Worm (Caenorhabditis elegans): ENCODE measurements around the gene clpr-2.

clpr-2 gene

ce11 chrII:1293157-1293556, 34.4 kb downstream of the clpr-2 start, which contains the start of gene srz-64:
Gene srz-64, minus strand, starts transcription at chrII:1293257.
- TF ChIP-seq pes-1 (GFP tag; IDR thresholded peaks at IDR 0.05): no peak
- no peak for TF ChIP-seq ceh-36 (tag; optimal IDR thresholded peaks at IDR 0.05)
- no peak for TF ChIP-seq tbx-37 (GFP tag; conservative IDR thresholded peaks at IDR 0.05)
- TF ChIP-seq ets-7 (tag; optimal IDR thresholded peaks at IDR 0.05): no peak

- TF ChIP-seq ama-1 (optimal IDR thresholded peaks at IDR 0.05) (no peak), hmg-4 (GFP tag; optimal IDR thresholded peaks at IDR 0.05) (no peak), scrt-1 (GFP tag; IDR thresholded peaks at IDR 0.05) (no peak)
Measured at ce11 chrII:1295776-1296175, 37.0 kb downstream of the clpr-2 start, which contains the start of gene Y57G7A.2. Gene Y57G7A.2, plus strand, starts transcription at chrII:1296076.

ce11 chrII:1297044-1297696, 38.4 kb downstream of the clpr-2 start:
- TF ChIP-seq hmbx-1 (tag; optimal IDR thresholded peaks at IDR 0.05) (no peak), F13C5.2 (tag; optimal IDR thresholded peaks at IDR 0.05) (no peak), tra-4 (tag; optimal IDR thresholded peaks at IDR 0.05) (no peak), ama-1 (optimal IDR thresholded peaks at IDR 0.05) (no peak)

- TF ChIP-seq hnd-1 (tag; optimal IDR thresholded peaks at IDR 0.05) (no peak), tra-4 (tag; optimal IDR thresholded peaks at IDR 0.05) (no peak), F13C5.2 (tag; optimal IDR thresholded peaks at IDR 0.05) (no peak), ama-1 (optimal IDR thresholded peaks at IDR 0.05) (no peak), scrt-1 (GFP tag; IDR thresholded peaks at IDR 0.05) (no peak), hmg-4 (GFP tag; optimal IDR thresholded peaks at IDR 0.05) (no peak), ceh-13 (GFP tag; optimal IDR thresholded peaks at IDR 0.05) (no peak), tbx-11 (GFP tag; IDR thresholded peaks at IDR 0.05) (no peak)
Measured at ce11 chrII:1297697-1298093, 39.0 kb downstream of the clpr-2 start.

- TF ChIP-seq tbx-37 (GFP tag; conservative IDR thresholded peaks at IDR 0.05) (no peak), hmbx-1 (tag; optimal IDR thresholded peaks at IDR 0.05) (no peak), tbx-11 (GFP tag; IDR thresholded peaks at IDR 0.05) (no peak), tra-4 (tag; optimal IDR thresholded peaks at IDR 0.05) (no peak), B0310.2 (tag; optimal IDR thresholded peaks at IDR 0.05) (no peak), ceh-13 (GFP tag; optimal IDR thresholded peaks at IDR 0.05) (no peak), scrt-1 (GFP tag; IDR thresholded peaks at IDR 0.05) (no peak), sea-1 (GFP tag; conservative IDR thresholded peaks at IDR 0.05) (no peak), hmg-4 (GFP tag; optimal IDR thresholded peaks at IDR 0.05) (no peak), ama-1 (optimal IDR thresholded peaks at IDR 0.05) (no peak), pes-1 (GFP tag; IDR thresholded peaks at IDR 0.05) (no peak)
Measured at ce11 chrII:1298169-1298568, 39.4 kb downstream of the clpr-2 start, which contains the start of gene Y57G7A.1. Gene Y57G7A.1, plus strand, starts transcription at chrII:1298469.

ce11 chrII:1301554-1301953, 42.8 kb downstream of the clpr-2 start, which contains the start of gene glb-31:
Gene glb-31, minus strand, starts transcription at chrII:1301654.
- TF ChIP-seq ceh-36 (tag; optimal IDR thresholded peaks at IDR 0.05) (no peak), pes-1 (GFP tag; IDR thresholded peaks at IDR 0.05) (no peak), hnd-1 (tag; optimal IDR thresholded peaks at IDR 0.05) (no peak), F13C5.2 (tag; optimal IDR thresholded peaks at IDR 0.05) (no peak), B0310.2 (tag; optimal IDR thresholded peaks at IDR 0.05) (no peak), tbx-11 (GFP tag; IDR thresholded peaks at IDR 0.05) (no peak)

- TF ChIP-seq pes-1 (GFP tag; IDR thresholded peaks at IDR 0.05) (no peak), tbx-11 (GFP tag; IDR thresholded peaks at IDR 0.05) (no peak), ceh-13 (GFP tag; optimal IDR thresholded peaks at IDR 0.05) (no peak), ets-7 (tag; optimal IDR thresholded peaks at IDR 0.05) (no peak), tbx-37 (GFP tag; conservative IDR thresholded peaks at IDR 0.05) (no peak), flt-1 (GFP tag; IDR thresholded peaks at IDR 0.05) (no peak), B0310.2 (tag; optimal IDR thresholded peaks at IDR 0.05) (no peak), scrt-1 (GFP tag; IDR thresholded peaks at IDR 0.05) (no peak), F13C5.2 (tag; optimal IDR thresholded peaks at IDR 0.05) (no peak), hnd-1 (tag; optimal IDR thresholded peaks at IDR 0.05) (no peak), hmbx-1 (tag; optimal IDR thresholded peaks at IDR 0.05) (no peak), ama-1 (optimal IDR thresholded peaks at IDR 0.05) (no peak), aly-1 (tag; optimal IDR thresholded peaks at IDR 0.05) (no peak), sea-1 (GFP tag; conservative IDR thresholded peaks at IDR 0.05) (no peak), hmg-4 (GFP tag; optimal IDR thresholded peaks at IDR 0.05) (no peak), ceh-36 (tag; optimal IDR thresholded peaks at IDR 0.05) (no peak), tra-4 (tag; optimal IDR thresholded peaks at IDR 0.05) (no peak)
Measured at ce11 chrII:1306036-1306435, 47.3 kb downstream of the clpr-2 start, which contains the start of gene emc-2. Gene emc-2, minus strand, starts transcription at chrII:1306136.

- no peak for TF ChIP-seq tbx-11 (GFP tag; IDR thresholded peaks at IDR 0.05)
- TF ChIP-seq tra-4 (tag; optimal IDR thresholded peaks at IDR 0.05): no peak
- no peak for TF ChIP-seq hmg-4 (GFP tag; optimal IDR thresholded peaks at IDR 0.05)
- no peak for TF ChIP-seq B0310.2 (tag; optimal IDR thresholded peaks at IDR 0.05)
- TF ChIP-seq ets-7 (tag; optimal IDR thresholded peaks at IDR 0.05): no peak
- TF ChIP-seq ceh-36 (tag; optimal IDR thresholded peaks at IDR 0.05): no peak
- no peak for TF ChIP-seq ama-1 (optimal IDR thresholded peaks at IDR 0.05)
- no peak for TF ChIP-seq hnd-1 (tag; optimal IDR thresholded peaks at IDR 0.05)
- TF ChIP-seq aly-1 (tag; optimal IDR thresholded peaks at IDR 0.05): no peak
- TF ChIP-seq hmbx-1 (tag; optimal IDR thresholded peaks at IDR 0.05): no peak
- no peak for TF ChIP-seq ceh-13 (GFP tag; optimal IDR thresholded peaks at IDR 0.05)
- no peak for TF ChIP-seq flt-1 (GFP tag; IDR thresholded peaks at IDR 0.05)
- TF ChIP-seq tbx-37 (GFP tag; conservative IDR thresholded peaks at IDR 0.05): no peak
- no peak for TF ChIP-seq pes-1 (GFP tag; IDR thresholded peaks at IDR 0.05)
- TF ChIP-seq F13C5.2 (tag; optimal IDR thresholded peaks at IDR 0.05): no peak
- TF ChIP-seq scrt-1 (GFP tag; IDR thresholded peaks at IDR 0.05): no peak
- TF ChIP-seq sea-1 (GFP tag; conservative IDR thresholded peaks at IDR 0.05): no peak
Measured at ce11 chrII:1306550-1306949, 47.8 kb downstream of the clpr-2 start.
